Fruit fly (Drosophila melanogaster) whole organism, adult: ENCODE results near the gene Galphai.

Source experiments
- CG12768 ChIP-seq: fragments of 200-800 bp; sonication (Bioruptor generic); optimal IDR thresholded peaks from 2 replicates; lab custom pipeline; 2017; ENCODE audit warnings: missing biosample characterization, missing genetic modification characterization, mild to moderate bottlenecking, moderate library complexity, missing genetic modification reagents
- CG14711 ChIP-seq: fragments of 200-800 bp; sonication (Bioruptor generic); optimal IDR thresholded peaks from 2 replicates; lab custom pipeline; 2018; ENCODE audit warnings: missing biosample characterization, mild to moderate bottlenecking, missing genetic modification characterization, moderate library complexity
- CG7101 ChIP-seq: fragments of 200-800 bp; sonication (Bioruptor generic); optimal IDR thresholded peaks from 2 replicates; lab custom pipeline; 2018; ENCODE audit warnings: missing biosample characterization, mild to moderate bottlenecking, missing genetic modification characterization, moderate library complexity
- Hr96 ChIP-seq: fragments of 200-800 bp; sonication (Bioruptor generic); optimal IDR thresholded peaks from 2 replicates; lab custom pipeline; 2016; ENCODE audit warnings: missing biosample characterization, missing genetic modification characterization
- cnc ChIP-seq, 2 experiments: fragments of >200 bp; optimal IDR thresholded peaks; 2 replicates each; lab custom pipeline; 2017
- pad ChIP-seq: fragments of 200-800 bp; sonication (Bioruptor generic); optimal IDR thresholded peaks from 3 replicates; lab custom pipeline; 2017; ENCODE audit warnings: missing biosample characterization, missing genetic modification characterization, mild to moderate bottlenecking, moderate library complexity, missing genetic modification reagents

dm6 chr3L:6990288-6990687 lies 10.4 kb upstream of the Galphai start, which contains the start of gene bin:
- TF ChIP-seq CG12768 (GFP tag; lab: Kevin White, UChicago) (no peak), CG14711 (tag; lab: Kevin White, UChicago) (no peak), Hr96 (GFP tag; lab: Kevin White, UChicago) (no peak), cnc (optimal IDR thresholded peaks at IDR 0.05; lab: Kevin White, UChicago) (no peak), pad (no peak), CG7101 (tag; lab: Kevin White, UChicago) (no peak)
